Fruit fly (Drosophila melanogaster) whole organism, embryonic: Measurements from ENCODE around the gene CG15170.

ENCODE experiments used
- Aef1 ChIP-seq: fragments of 200-800 bp; sonication (Bioruptor generic); IDR thresholded peaks from 3 replicates; pipeline ENCODE4 v1.3.6; 2022; ENCODE audit warnings: missing biosample characterization, missing genetic modification characterization
- CG11696 ChIP-seq: fragments of 200-800 bp; sonication (Bioruptor generic); IDR thresholded peaks from 2 replicates; pipeline ENCODE4 v1.3.6; 2022; ENCODE audit warnings: missing biosample characterization, missing genetic modification characterization
- CG12071 ChIP-seq: fragments of 200-800 bp; sonication (Bioruptor generic); optimal IDR thresholded peaks from 3 replicates; lab custom pipeline; 2018; ENCODE audit warnings: missing biosample characterization, mild to moderate bottlenecking, missing genetic modification characterization
- CG14014 ChIP-seq: fragments of 200-800 bp; sonication (Bioruptor generic); IDR thresholded peaks from 2 replicates; pipeline ENCODE4 v1.3.6; 2022; ENCODE audit warnings: missing biosample characterization, missing genetic modification characterization
- CG1647 ChIP-seq: fragments of 200-800 bp; sonication (Bioruptor generic); optimal IDR thresholded peaks from 3 replicates; lab custom pipeline; 2016; ENCODE audit warnings: missing biosample characterization, missing genetic modification characterization
- CG16863 ChIP-seq: fragments of 200-800 bp; sonication (Bioruptor generic); optimal IDR thresholded peaks from 3 replicates; lab custom pipeline; 2016; ENCODE audit warnings: missing biosample characterization, missing genetic modification characterization
- CG30020 ChIP-seq: fragments of 200-800 bp; optimal IDR thresholded peaks from 2 replicates; lab custom pipeline; 2019; ENCODE audit warnings: missing biosample characterization, mild to moderate bottlenecking, missing genetic modification characterization, moderate library complexity
- CG31388 ChIP-seq: fragments of 200-800 bp; sonication (Bioruptor generic); optimal IDR thresholded peaks from 2 replicates; lab custom pipeline; 2016; ENCODE audit warnings: missing biosample characterization, missing genetic modification characterization
- CG4404 ChIP-seq: fragments of 200-800 bp; sonication (Bioruptor generic); IDR thresholded peaks from 2 replicates; pipeline ENCODE4 v1.3.6; 2022; ENCODE audit warnings: missing biosample characterization, missing genetic modification characterization
- CG5245 ChIP-seq: fragments of 200-800 bp; sonication (Bioruptor generic); optimal IDR thresholded peaks from 3 replicates; lab custom pipeline; 2016; ENCODE audit warnings: missing biosample characterization, missing genetic modification characterization
- CG7786 ChIP-seq: fragments of 200-800 bp; sonication (Bioruptor generic); optimal IDR thresholded peaks from 2 replicates; lab custom pipeline; 2016; ENCODE audit warnings: missing biosample characterization, missing genetic modification characterization
- CG8281 ChIP-seq: fragments of 200-800 bp; sonication (Bioruptor generic); optimal IDR thresholded peaks from 2 replicates; lab custom pipeline; 2018; ENCODE audit warnings: missing biosample characterization, mild to moderate bottlenecking, missing genetic modification characterization, moderate library complexity
- CG8765 ChIP-seq: fragments of 200-800 bp; sonication (Bioruptor generic); IDR thresholded peaks from 2 replicates; pipeline ENCODE4 v1.3.6; 2022; ENCODE audit warnings: missing biosample characterization, missing genetic modification characterization
- CG9609 ChIP-seq: fragments of 200-800 bp; sonication (Bioruptor generic); optimal IDR thresholded peaks from 3 replicates; lab custom pipeline; 2016; ENCODE audit warnings: missing biosample characterization, missing genetic modification characterization
- Deaf1 ChIP-seq: fragments of 200-800 bp; optimal IDR thresholded peaks from 3 replicates; lab custom pipeline; 2019; ENCODE audit warnings: missing biosample characterization, mild to moderate bottlenecking, missing genetic modification characterization, moderate library complexity
- Dip2 ChIP-seq: fragments of 200-800 bp; sonication (Bioruptor generic); IDR thresholded peaks from 2 replicates; pipeline ENCODE4 v1.3.6; 2022; ENCODE audit warnings: missing biosample characterization, missing genetic modification characterization
- Dip3 ChIP-seq: fragments of 200-800 bp; sonication (Bioruptor generic); optimal IDR thresholded peaks from 3 replicates; lab custom pipeline; 2016; ENCODE audit warnings: missing biosample characterization, missing genetic modification characterization
- Dp ChIP-seq: fragments of 200-800 bp; sonication (Bioruptor generic); optimal IDR thresholded peaks from 2 replicates; lab custom pipeline; 2018; ENCODE audit warnings: missing biosample characterization, mild to moderate bottlenecking, missing genetic modification characterization, moderate library complexity
- Dref ChIP-seq: fragments of 200-800 bp; sonication (Bioruptor generic); IDR thresholded peaks from 2 replicates; pipeline ENCODE4 v1.3.6; 2022; ENCODE audit warnings: missing biosample characterization, missing genetic modification characterization
- Ets65A ChIP-seq: fragments of 200-800 bp; sonication (Bioruptor generic); peaks from one replicate; lab custom pipeline; 2016; ENCODE audit warnings: missing biosample characterization, missing genetic modification characterization
- Hey ChIP-seq: fragments of 200-800 bp; sonication (Bioruptor generic); optimal IDR thresholded peaks from 3 replicates; lab custom pipeline; 2018; ENCODE audit warnings: missing biosample characterization, mild to moderate bottlenecking, missing genetic modification characterization
- HmgZ ChIP-seq: fragments of 200-800 bp; sonication (Bioruptor generic); optimal IDR thresholded peaks from 2 replicates; lab custom pipeline; 2018; ENCODE audit warnings: missing biosample characterization, mild to moderate bottlenecking, missing genetic modification characterization
- Hmr ChIP-seq: fragments of 200-800 bp; sonication (Bioruptor generic); optimal IDR thresholded peaks from 3 replicates; lab custom pipeline; 2017; ENCODE audit warnings: mild to moderate bottlenecking, missing biosample characterization, missing genetic modification reagents, missing genetic modification characterization
- Kr ChIP-seq: fragments of 200-800 bp; sonication (Bioruptor generic); optimal IDR thresholded peaks from 2 replicates; lab custom pipeline; 2017; ENCODE audit warnings: missing biosample characterization, mild to moderate bottlenecking, missing genetic modification characterization
- MTF-1 ChIP-seq: fragments of 200-800 bp; sonication (Bioruptor generic); optimal IDR thresholded peaks from 2 replicates; lab custom pipeline; 2018; ENCODE audit warnings: missing biosample characterization, mild to moderate bottlenecking, missing genetic modification characterization, borderline replicate concordance
- Med ChIP-seq: fragments of 200-800 bp; sonication (Bioruptor generic); peaks from one replicate; lab custom pipeline; 2016; ENCODE audit warnings: missing biosample characterization, missing genetic modification characterization, mild to moderate bottlenecking, inconsistent platforms, moderate library complexity
- Pdp1 ChIP-seq, 2 experiments: fragments of 200-800 bp; sonication (Bioruptor generic); optimal IDR thresholded peaks; 3 replicates each; lab custom pipeline; 2016; ENCODE audit warnings: missing biosample characterization in 2 of 2, missing genetic modification characterization in 2 of 2, mild to moderate bottlenecking in 1 of 2, moderate library complexity in 1 of 2
- Sox100B ChIP-seq: fragments of 200-800 bp; sonication (Bioruptor generic); optimal IDR thresholded peaks from 3 replicates; lab custom pipeline; 2018; ENCODE audit warnings: missing biosample characterization, mild to moderate bottlenecking, missing genetic modification characterization
- Xrp1 ChIP-seq: fragments of 200-800 bp; sonication (Bioruptor generic); IDR thresholded peaks from 2 replicates; pipeline ENCODE4 v1.3.6; 2022; ENCODE audit warnings: missing biosample characterization, missing genetic modification characterization
- ash1 ChIP-seq: fragments of 200-800 bp; sonication (Bioruptor generic); optimal IDR thresholded peaks from 2 replicates; lab custom pipeline; 2018; ENCODE audit warnings: missing biosample characterization, mild to moderate bottlenecking, missing genetic modification characterization
- bab2 ChIP-seq: fragments of 200-800 bp; sonication (Bioruptor generic); optimal IDR thresholded peaks from 2 replicates; lab custom pipeline; 2016; ENCODE audit warnings: missing biosample characterization, missing genetic modification characterization
- btn ChIP-seq: fragments of 200-800 bp; sonication (Bioruptor generic); optimal IDR thresholded peaks from 2 replicates; lab custom pipeline; 2016; ENCODE audit warnings: missing biosample characterization, missing genetic modification characterization
- chinmo ChIP-seq: fragments of 200-800 bp; sonication (Bioruptor generic); IDR thresholded peaks from 4 replicates; pipeline ENCODE4 v1.3.6; 2022; ENCODE audit warnings: missing biosample characterization, missing genetic modification characterization; ENCODE audit not compliant: partially characterized antibody
- emc ChIP-seq: fragments of 200-800 bp; sonication (Bioruptor generic); optimal IDR thresholded peaks from 2 replicates; lab custom pipeline; 2016; ENCODE audit warnings: missing biosample characterization, missing genetic modification characterization
- exex ChIP-seq: fragments of 200-800 bp; sonication (Bioruptor generic); optimal IDR thresholded peaks from 4 replicates; lab custom pipeline; 2018; ENCODE audit warnings: missing biosample characterization, mild to moderate bottlenecking, missing genetic modification characterization, moderate library complexity
- eyg ChIP-seq: fragments of 200-800 bp; sonication (Bioruptor generic); optimal IDR thresholded peaks from 3 replicates; lab custom pipeline; 2016; ENCODE audit warnings: missing biosample characterization, missing genetic modification characterization
- fd96Cb ChIP-seq: fragments of 200-800 bp; sonication (Bioruptor generic); optimal IDR thresholded peaks from 2 replicates; lab custom pipeline; 2018; ENCODE audit warnings: missing biosample characterization, mild to moderate bottlenecking, missing genetic modification characterization, moderate library complexity
- jing ChIP-seq: fragments of 200-800 bp; sonication (Bioruptor generic); optimal IDR thresholded peaks from 2 replicates; lab custom pipeline; 2018; ENCODE audit warnings: missing biosample characterization, mild to moderate bottlenecking, missing genetic modification characterization
- lmd ChIP-seq: fragments of 200-800 bp; sonication (Bioruptor generic); IDR thresholded peaks from 2 replicates; pipeline ENCODE4 v1.3.6; 2022; ENCODE audit warnings: missing biosample characterization, missing genetic modification characterization
- luna ChIP-seq: fragments of 200-800 bp; sonication (Bioruptor generic); optimal IDR thresholded peaks from 2 replicates; lab custom pipeline; 2016; ENCODE audit warnings: missing biosample characterization, missing genetic modification characterization
- mirr ChIP-seq: fragments of 200-800 bp; sonication (Bioruptor generic); optimal IDR thresholded peaks from 3 replicates; lab custom pipeline; 2018; ENCODE audit warnings: missing biosample characterization, mild to moderate bottlenecking, missing genetic modification characterization
- odd ChIP-seq: fragments of 200-800 bp; sonication (Bioruptor generic); optimal IDR thresholded peaks from 2 replicates; lab custom pipeline; 2017; ENCODE audit warnings: missing biosample characterization, mild to moderate bottlenecking, missing genetic modification characterization
- pfk ChIP-seq: fragments of 200-800 bp; sonication (Bioruptor generic); optimal IDR thresholded peaks from 2 replicates; lab custom pipeline; 2018; ENCODE audit warnings: missing biosample characterization, mild to moderate bottlenecking, missing genetic modification characterization, moderate library complexity
- phol ChIP-seq: fragments of 200-800 bp; sonication (Bioruptor generic); optimal IDR thresholded peaks from 3 replicates; lab custom pipeline; 2018; ENCODE audit warnings: missing biosample characterization, mild to moderate bottlenecking, missing genetic modification characterization, moderate library complexity
- sd ChIP-seq: fragments of 200-800 bp; sonication (Bioruptor generic); optimal IDR thresholded peaks from 3 replicates; lab custom pipeline; 2018; ENCODE audit warnings: missing biosample characterization, mild to moderate bottlenecking, missing genetic modification characterization, moderate library complexity
- sens-2 ChIP-seq: fragments of 200-800 bp; sonication (Bioruptor generic); IDR thresholded peaks from 2 replicates; pipeline ENCODE4 v1.3.6; 2022; ENCODE audit warnings: missing biosample characterization, missing genetic modification characterization
- slp2 ChIP-seq: fragments of 200-800 bp; sonication (Bioruptor generic); optimal IDR thresholded peaks from 2 replicates; lab custom pipeline; 2016; ENCODE audit warnings: missing biosample characterization, missing genetic modification characterization
- sqz ChIP-seq: fragments of 200-800 bp; sonication (Bioruptor generic); optimal IDR thresholded peaks from 3 replicates; lab custom pipeline; 2018; ENCODE audit warnings: missing biosample characterization, mild to moderate bottlenecking, missing genetic modification characterization
- tio ChIP-seq: fragments of 200-800 bp; sonication (Bioruptor generic); optimal IDR thresholded peaks from 2 replicates; lab custom pipeline; 2017; ENCODE audit warnings: missing biosample characterization, missing genetic modification characterization, inconsistent platforms
- yki ChIP-seq: fragments of >200 bp; optimal IDR thresholded peaks from 3 replicates; lab custom pipeline; 2018

The CG15170 gene

dm6 chr2L:19010037-19010436, 20.0 kb upstream of the CG15170 start (continued):
- TF ChIP-seq chinmo (GFP tag; lab: Robert Waterston, UW) (0 out of 4 replicates have a peak, but pooled peaks have one; percentile 57), lmd (GFP tag; lab: Robert Waterston, UW) (0 out of 2 replicates have a peak, but pooled peaks have one; percentile 11), sqz (GFP tag; lab: Kevin White, UChicago) (no peak), Med (peak; percentile 29), Dref (GFP tag; lab: Robert Waterston, UW) (no peak), yki (lab: Kevin White, UChicago) (no peak), CG11696 (GFP tag; lab: Robert Waterston, UW) (no peak), slp2 (GFP tag; lab: Kevin White, UChicago) (no peak), CG4404 (GFP tag; lab: Robert Waterston, UW) (no peak), Ets65A (GFP tag; lab: Kevin White, UChicago) (no peak), emc (no peak), CG31388 (GFP tag; lab: Kevin White, UChicago) (no peak), bab2 (GFP tag; lab: Kevin White, UChicago) (no peak), sd (no peak), Hey (tag; lab: Kevin White, UChicago) (peak; percentile 96), pfk (GFP tag; lab: Kevin White, UChicago) (no peak)

dm6 chr2L:19009130-19009529, 19.1 kb upstream of the CG15170 start, which contains the start of gene RpL30:
RpL30 (minus strand) TSS chr2L:19009306.
- peak; percentile 11 for TF ChIP-seq Xrp1 (GFP tag; lab: Robert Waterston, UW)
- peak; percentile 52 for TF ChIP-seq Dref (GFP tag; lab: Robert Waterston, UW)
- peak; percentile 90 for TF ChIP-seq CG14014 (GFP tag; lab: Robert Waterston, UW)
- TF ChIP-seq luna (GFP tag; lab: Kevin White, UChicago): peak; percentile 93
- TF ChIP-seq jing: peak; percentile 66
- peak; percentile 86 for TF ChIP-seq CG16863
- peak; percentile 61 for TF ChIP-seq tio (GFP tag; lab: Kevin White, UChicago)
- TF ChIP-seq MTF-1 (GFP tag; lab: Kevin White, UChicago): peak; percentile 97
- TF ChIP-seq Dip3 (GFP tag; lab: Kevin White, UChicago): peak; percentile 78
- no peak for TF ChIP-seq Dip2
- peak; percentile 97 for TF ChIP-seq mirr
- TF ChIP-seq sens-2: peak; percentile 90
- TF ChIP-seq CG8281 (tag; lab: Kevin White, UChicago): peak; percentile 61
- TF ChIP-seq Deaf1 (tag; lab: Kevin White, UChicago): peak; percentile 60
- TF ChIP-seq CG12071 (GFP tag; lab: Kevin White, UChicago): peak; percentile 95
- TF ChIP-seq Dp (GFP tag; lab: Kevin White, UChicago): peak; percentile 95
- peak; percentile 82 for TF ChIP-seq CG7786 (GFP tag; lab: Kevin White, UChicago)
- TF ChIP-seq Kr: peak; percentile 94
- TF ChIP-seq ash1: peak; percentile 95
- TF ChIP-seq CG30020 (tag; lab: Kevin White, UChicago): peak; percentile 60
- peak; percentile 86 for TF ChIP-seq eyg (GFP tag; lab: Kevin White, UChicago)
- peak; percentile 51 for TF ChIP-seq fd96Cb (tag; lab: Kevin White, UChicago)
- TF ChIP-seq yki (lab: Kevin White, UChicago): no peak
- TF ChIP-seq Hey (tag; lab: Kevin White, UChicago): peak; percentile 84
- TF ChIP-seq Hmr (GFP tag; lab: Kevin White, UChicago): peak; percentile 99
- peak; percentile 92 for TF ChIP-seq CG9609
- peak; percentile 60 for TF ChIP-seq Aef1 (GFP tag; lab: Robert Waterston, UW)
- TF ChIP-seq CG1647 (GFP tag; lab: Kevin White, UChicago): peak; percentile 84
- peak; percentile 92 for TF ChIP-seq btn (GFP tag; lab: Kevin White, UChicago)
- TF ChIP-seq Pdp1 (GFP tag; optimal IDR thresholded peaks at IDR 0.05; lab: Kevin White, UChicago): peak; percentile 70 to 92
- TF ChIP-seq phol (tag; lab: Kevin White, UChicago): peak; percentile 91
- peak; percentile 70 for TF ChIP-seq CG8765 (GFP tag; lab: Robert Waterston, UW)
- peak; percentile 97 for TF ChIP-seq HmgZ (tag; lab: Kevin White, UChicago)
- TF ChIP-seq odd (GFP tag; lab: Kevin White, UChicago): peak; percentile 96
- TF ChIP-seq Sox100B (GFP tag; lab: Kevin White, UChicago): peak; percentile 75
- peak; percentile 81 for TF ChIP-seq exex (tag; lab: Kevin White, UChicago)
- TF ChIP-seq CG5245: peak; percentile 80
